Worm (Caenorhabditis elegans) whole organism, early embryonic: ENCODE results near the gene K12H6.4.

ENCODE experiments used
- B0310.2 ChIP-seq: sonication (generic microtip); optimal IDR thresholded peaks from 2 replicates; lab custom pipeline; 2016; ENCODE audit warnings: mild to moderate bottlenecking, missing genetic modification characterization, missing compliant biosample characterization
- ama-1 ChIP-seq: fragments of 150-350 bp; optimal IDR thresholded peaks from 2 replicates; lab custom pipeline; 2014
- ceh-13 ChIP-seq: fragments of 200-800 bp; sonication (Bioruptor generic); optimal IDR thresholded peaks from 2 replicates; lab custom pipeline; 2018; ENCODE audit warnings: mild to moderate bottlenecking, missing genetic modification characterization, missing compliant biosample characterization
- ceh-36 ChIP-seq: sonication (generic microtip); optimal IDR thresholded peaks from 2 replicates; lab custom pipeline; 2016; ENCODE audit warnings: missing genetic modification characterization, inconsistent platforms, missing compliant biosample characterization
- flt-1 ChIP-seq: fragments of 200-800 bp; sonication (Bioruptor generic); IDR thresholded peaks from 2 replicates; pipeline ENCODE4 v1.3.6; 2022; ENCODE audit warnings: missing genetic modification characterization, missing compliant biosample characterization
- hmbx-1 ChIP-seq: sonication (generic microtip); optimal IDR thresholded peaks from 2 replicates; lab custom pipeline; 2016; ENCODE audit warnings: mild to moderate bottlenecking, missing genetic modification characterization, missing compliant biosample characterization
- hmg-4 ChIP-seq: fragments of 200-800 bp; sonication (Bioruptor generic); optimal IDR thresholded peaks from 2 replicates; lab custom pipeline; 2018; ENCODE audit warnings: mild to moderate bottlenecking, missing genetic modification characterization, missing compliant biosample characterization
- hnd-1 ChIP-seq: sonication (generic microtip); optimal IDR thresholded peaks from 2 replicates; lab custom pipeline; 2016; ENCODE audit warnings: missing genetic modification characterization, missing compliant biosample characterization
- pes-1 ChIP-seq: fragments of 200-800 bp; sonication (Bioruptor generic); IDR thresholded peaks from 2 replicates; pipeline ENCODE4 v1.3.6; 2022; ENCODE audit warnings: missing genetic modification reagents, missing genetic modification characterization, missing compliant biosample characterization
- scrt-1 ChIP-seq: fragments of 200-800 bp; sonication (Bioruptor generic); IDR thresholded peaks from 2 replicates; pipeline ENCODE4 v1.3.6; 2022; ENCODE audit warnings: missing genetic modification characterization, missing compliant biosample characterization
- tbx-11 ChIP-seq: fragments of 200-800 bp; sonication (Bioruptor generic); IDR thresholded peaks from 2 replicates; pipeline ENCODE4 v1.3.6; 2022; ENCODE audit warnings: missing genetic modification characterization, missing compliant biosample characterization
- tbx-37 ChIP-seq: fragments of 200-800 bp; sonication (Bioruptor generic); conservative IDR thresholded peaks from 2 replicates; pipeline ENCODE4 v1.3.6; 2022; ENCODE audit warnings: missing genetic modification reagents, missing genetic modification characterization, missing compliant biosample characterization

- no peak for TF ChIP-seq tbx-11 (GFP tag; lab: Robert Waterston, UW)
- TF ChIP-seq flt-1 (GFP tag; lab: Robert Waterston, UW), result no peak
- no peak for TF ChIP-seq scrt-1 (GFP tag; lab: Robert Waterston, UW)
- no peak for TF ChIP-seq ama-1 (lab: Kevin White, UChicago)
- no peak for TF ChIP-seq hmg-4 (GFP tag; lab: Kevin White, UChicago)
- TF ChIP-seq B0310.2, result no peak
- TF ChIP-seq tbx-37, result no peak
- TF ChIP-seq ceh-36, result no peak
- TF ChIP-seq ceh-13 (GFP tag; lab: Kevin White, UChicago), result no peak
- TF ChIP-seq hmbx-1, result no peak
- TF ChIP-seq pes-1, result no peak
- no peak for TF ChIP-seq hnd-1 (tag; lab: Kevin White, UChicago)
These were observed 32.0 kb upstream of the K12H6.4 start for ce11 chrII:2856114-2856513.
